Worm (Caenorhabditis elegans) whole organism, L2 larva: ENCODE results near the gene srv-5.
A peak's percentile ranks its signal among the peaks of the same experiment; 100 is the strongest.
"Not testable (repeated sequence)": the region's sequence is repeated elsewhere in the genome, so short reads cannot be mapped to it uniquely, and the experiment has no call there.

ENCODE experiments used
- C34F6.9 ChIP-seq: fragments of 150-350 bp; optimal IDR thresholded peaks from 2 replicates; lab custom pipeline; 2014; ENCODE audit warnings: missing biosample characterization, missing genetic modification characterization
- R02D3.7 ChIP-seq: fragments of 150-350 bp; optimal IDR thresholded peaks from 2 replicates; lab custom pipeline; 2014; ENCODE audit warnings: missing biosample characterization, missing genetic modification characterization
- Y55F3AM.14 ChIP-seq: fragments of 200-800 bp; sonication (Bioruptor generic); optimal IDR thresholded peaks from 2 replicates; lab custom pipeline; 2018; ENCODE audit warnings: mild to moderate bottlenecking, missing genetic modification characterization, missing compliant biosample characterization
- ZK546.5 ChIP-seq: sonication (generic microtip); optimal IDR thresholded peaks from 2 replicates; lab custom pipeline; 2017; ENCODE audit warnings: missing biosample characterization, missing genetic modification characterization
- alr-1 ChIP-seq: fragments of 150-350 bp; optimal IDR thresholded peaks from 2 replicates; lab custom pipeline; 2014; ENCODE audit warnings: missing biosample characterization, missing genetic modification characterization
- aly-2 ChIP-seq: fragments of 150-350 bp; optimal IDR thresholded peaks from 2 replicates; lab custom pipeline; 2014; ENCODE audit warnings: missing biosample characterization, missing genetic modification characterization
- ama-1 ChIP-seq: fragments of 150-350 bp; optimal IDR thresholded peaks from 2 replicates; lab custom pipeline; 2018; ENCODE audit warnings: inconsistent platforms
- blmp-1 ChIP-seq: sonication (generic microtip); optimal IDR thresholded peaks from 2 replicates; lab custom pipeline; 2017; ENCODE audit warnings: missing genetic modification characterization, mild to moderate bottlenecking, missing compliant biosample characterization, antibody characterized with exemption, moderate library complexity; ENCODE audit not compliant: insufficient read depth
- ceh-16 ChIP-seq: fragments of 150-350 bp; optimal IDR thresholded peaks from 2 replicates; lab custom pipeline; 2014; ENCODE audit warnings: missing biosample characterization, missing genetic modification characterization
- ceh-82 ChIP-seq: fragments of 150-350 bp; optimal IDR thresholded peaks from 2 replicates; lab custom pipeline; 2014; ENCODE audit warnings: missing biosample characterization, missing genetic modification characterization
- crh-2 ChIP-seq: sonication (generic microtip); optimal IDR thresholded peaks from 2 replicates; lab custom pipeline; 2017; ENCODE audit warnings: missing biosample characterization, missing genetic modification characterization
- dmd-4 ChIP-seq: sonication (generic microtip); optimal IDR thresholded peaks from 2 replicates; lab custom pipeline; 2017; ENCODE audit warnings: missing biosample characterization, missing genetic modification characterization
- egl-27 ChIP-seq: sonication (generic microtip); optimal IDR thresholded peaks from 3 replicates; lab custom pipeline; 2017; ENCODE audit warnings: missing biosample characterization, missing genetic modification reagents, missing genetic modification characterization
- elt-1 ChIP-seq: fragments of 150-350 bp; optimal IDR thresholded peaks from 2 replicates; lab custom pipeline; 2014; ENCODE audit warnings: missing biosample characterization, missing genetic modification characterization
- elt-3 ChIP-seq: sonication (generic microtip); optimal IDR thresholded peaks from 2 replicates; lab custom pipeline; 2017; ENCODE audit warnings: missing biosample characterization, missing genetic modification characterization
- fos-1 ChIP-seq: fragments of 150-350 bp; optimal IDR thresholded peaks from 2 replicates; lab custom pipeline; 2014; ENCODE audit warnings: missing biosample characterization, missing genetic modification characterization
- gmeb-1 ChIP-seq: fragments of 150-350 bp; optimal IDR thresholded peaks from 2 replicates; lab custom pipeline; 2014; ENCODE audit warnings: missing biosample characterization, missing genetic modification characterization
- lin-11 ChIP-seq: fragments of 150-350 bp; sonication (generic microtip); optimal IDR thresholded peaks from 2 replicates; lab custom pipeline; 2014; ENCODE audit warnings: missing biosample characterization, missing genetic modification characterization, inconsistent platforms, mixed read lengths
- lin-39 ChIP-seq: fragments of 150-350 bp; optimal IDR thresholded peaks from 2 replicates; lab custom pipeline; 2014; ENCODE audit warnings: missing biosample characterization, missing genetic modification reagents, missing genetic modification characterization
- lsy-2 ChIP-seq, 2 experiments: fragments of 150-350 bp in 1 of 2; sonication (generic microtip) in 1 of 2; optimal IDR thresholded peaks; 2 replicates each; lab custom pipeline; 2014 to 2017; ENCODE audit warnings: missing biosample characterization in 2 of 2, missing genetic modification characterization in 2 of 2
- mab-5 ChIP-seq: fragments of 150-350 bp; optimal IDR thresholded peaks from 2 replicates; lab custom pipeline; 2014; ENCODE audit warnings: missing biosample characterization, missing genetic modification characterization
- mbf-1 ChIP-seq: sonication (generic microtip); optimal IDR thresholded peaks from 2 replicates; lab custom pipeline; 2017; ENCODE audit warnings: missing biosample characterization, missing genetic modification characterization
- mdl-1 ChIP-seq, 2 experiments: fragments of 150-350 bp in 1 of 2; sonication (generic microtip) in 1 of 2; optimal IDR thresholded peaks; 2 replicates each; lab custom pipeline; 2017; ENCODE audit warnings: missing biosample characterization in 2 of 2, missing genetic modification characterization in 2 of 2
- nhr-10 ChIP-seq: sonication (generic microtip); optimal IDR thresholded peaks from 2 replicates; lab custom pipeline; 2017; ENCODE audit warnings: missing biosample characterization, missing genetic modification characterization
- nhr-11 ChIP-seq: fragments of 150-350 bp; optimal IDR thresholded peaks from 2 replicates; lab custom pipeline; 2014; ENCODE audit warnings: missing biosample characterization, missing genetic modification characterization
- nhr-12 ChIP-seq: fragments of 150-350 bp; optimal IDR thresholded peaks from 2 replicates; lab custom pipeline; 2014; ENCODE audit warnings: missing biosample characterization, missing genetic modification characterization
- nhr-129 ChIP-seq: fragments of 150-350 bp; optimal IDR thresholded peaks from 2 replicates; lab custom pipeline; 2014; ENCODE audit warnings: missing biosample characterization, missing genetic modification characterization
- nhr-21 ChIP-seq: fragments of 150-350 bp; optimal IDR thresholded peaks from 2 replicates; lab custom pipeline; 2014; ENCODE audit warnings: missing biosample characterization, missing genetic modification characterization
- nhr-237 ChIP-seq: fragments of 150-350 bp; optimal IDR thresholded peaks from 2 replicates; lab custom pipeline; 2014; ENCODE audit warnings: missing biosample characterization, missing genetic modification characterization
- nhr-25 ChIP-seq: fragments of 150-350 bp; sonication (generic microtip); optimal IDR thresholded peaks from 3 replicates; lab custom pipeline; 2014; ENCODE audit warnings: missing biosample characterization, missing genetic modification characterization
- nhr-6 ChIP-seq: fragments of 150-350 bp; optimal IDR thresholded peaks from 2 replicates; lab custom pipeline; 2014; ENCODE audit warnings: missing biosample characterization, missing genetic modification characterization
- nhr-77 ChIP-seq: fragments of 150-350 bp; optimal IDR thresholded peaks from 2 replicates; lab custom pipeline; 2014; ENCODE audit warnings: missing biosample characterization, missing genetic modification characterization
- peb-1 ChIP-seq: fragments of 150-350 bp; optimal IDR thresholded peaks from 2 replicates; lab custom pipeline; 2014; ENCODE audit warnings: missing biosample characterization, missing genetic modification characterization
- sem-4 ChIP-seq: fragments of 150-350 bp; optimal IDR thresholded peaks from 2 replicates; lab custom pipeline; 2014; ENCODE audit warnings: missing biosample characterization, missing genetic modification reagents, missing genetic modification characterization
- sma-3 ChIP-seq: sonication (generic microtip); optimal IDR thresholded peaks from 2 replicates; lab custom pipeline; 2016; ENCODE audit warnings: missing genetic modification reagents, missing genetic modification characterization, missing compliant biosample characterization
- sma-9 ChIP-seq, 2 experiments: fragments of 150-350 bp in 1 of 2; sonication (generic microtip) in 1 of 2; optimal IDR thresholded peaks; 2 replicates each; lab custom pipeline; 2014 to 2016; ENCODE audit warnings: missing genetic modification characterization in 2 of 2, mild to moderate bottlenecking in 1 of 2, missing biosample characterization in 1 of 2, missing compliant biosample characterization in 1 of 2, missing genetic modification reagents in 1 of 2, moderate library complexity in 1 of 2
- snpc-4 ChIP-seq: fragments of 150-350 bp; optimal IDR thresholded peaks from 2 replicates; lab custom pipeline; 2014; ENCODE audit warnings: missing biosample characterization, missing genetic modification characterization
- unc-39 ChIP-seq: fragments of 150-350 bp; optimal IDR thresholded peaks from 2 replicates; lab custom pipeline; 2014; ENCODE audit warnings: missing biosample characterization, missing genetic modification characterization
- unc-55 ChIP-seq: fragments of 150-350 bp; sonication (generic microtip); optimal IDR thresholded peaks from 3 replicates; lab custom pipeline; 2014; ENCODE audit warnings: missing biosample characterization, missing genetic modification reagents, missing genetic modification characterization
- unc-62 ChIP-seq: fragments of 150-350 bp; optimal IDR thresholded peaks from 2 replicates; lab custom pipeline; 2014; ENCODE audit warnings: missing biosample characterization, missing genetic modification reagents, missing genetic modification characterization
- zag-1 ChIP-seq: fragments of 150-350 bp; optimal IDR thresholded peaks from 2 replicates; lab custom pipeline; 2014; ENCODE audit warnings: missing biosample characterization, missing genetic modification characterization
- ztf-1 ChIP-seq: fragments of 200-800 bp; sonication (Bioruptor generic); conservative IDR thresholded peaks from 2 replicates; pipeline ENCODE4 v1.3.6; 2022; ENCODE audit warnings: missing genetic modification characterization, missing compliant biosample characterization
- ztf-11 ChIP-seq: sonication (generic microtip); optimal IDR thresholded peaks from 2 replicates; lab custom pipeline; 2017; ENCODE audit warnings: missing biosample characterization, missing genetic modification characterization
- ztf-4 ChIP-seq: fragments of 150-350 bp; optimal IDR thresholded peaks from 2 replicates; lab custom pipeline; 2014; ENCODE audit warnings: missing biosample characterization, missing genetic modification characterization

The srv-5 gene

DNA sequence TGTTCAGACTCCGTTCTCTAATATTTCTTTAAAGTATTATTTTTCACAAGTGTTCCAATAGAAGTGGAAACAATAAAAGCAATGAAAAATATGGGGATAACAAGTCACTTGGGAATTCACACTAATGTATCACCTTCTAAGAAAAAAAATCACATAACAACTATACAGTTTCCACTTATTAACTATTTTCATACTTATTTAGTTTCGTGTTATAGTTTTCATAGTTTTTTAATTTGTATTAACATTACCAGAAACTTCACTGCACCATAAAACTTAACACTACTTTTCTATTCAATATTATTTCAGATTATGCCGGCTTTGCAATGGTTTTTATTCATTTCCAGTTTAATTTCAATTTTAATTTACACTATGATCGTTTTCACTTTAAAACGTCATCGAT, at the start of gene srv-5:
TSS of gene srv-5 (plus strand) at position 301 of the 400 bp plus-strand sequence.
- TF ChIP-seq nhr-77 (no peak), nhr-12 (no peak), lin-11 (tag; lab: Kevin White, UChicago) (no peak), unc-39 (tag; lab: Kevin White, UChicago) (no peak), lin-39 (tag; lab: Kevin White, UChicago) (no peak), alr-1 (no peak), nhr-25 (tag; lab: Kevin White, UChicago) (no peak), peb-1 (no peak), unc-55 (no peak), ztf-4 (tag; lab: Kevin White, UChicago) (no peak), ceh-16 (tag; lab: Kevin White, UChicago) (no peak), ama-1 (no peak), snpc-4 (tag; lab: Kevin White, UChicago) (no peak), blmp-1 (tag; lab: Kevin White, UChicago) (no peak), mab-5 (tag; lab: Kevin White, UChicago) (no peak)

DNA sequence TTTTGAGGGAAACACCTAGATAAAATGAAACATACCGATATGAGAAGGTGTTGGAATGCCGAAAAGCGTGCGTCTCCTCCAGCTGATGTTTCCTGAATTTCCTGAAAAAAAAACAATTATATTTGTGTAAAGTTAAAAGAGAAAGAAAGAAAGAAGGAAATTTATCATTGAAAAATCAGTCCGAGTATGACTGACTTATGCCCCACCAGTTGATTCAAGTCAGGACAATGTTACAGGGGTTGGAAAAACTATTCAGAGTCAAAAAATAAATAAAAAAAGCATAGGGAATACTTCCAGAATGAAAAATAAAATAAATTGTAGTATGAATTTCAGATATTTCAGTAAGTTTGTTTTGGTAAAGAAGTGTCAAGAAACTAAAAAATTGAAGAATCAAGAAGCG, 44.8 kb upstream of the srv-5 start, which contains the start of gene F20B6.9:
TSS of gene F20B6.9 (minus strand) at position 101 of the 400 bp plus-strand sequence.
- TF ChIP-seq nhr-77; ztf-1; aly-2 (tag; lab: Kevin White, UChicago): not testable (repeated sequence)

DNA sequence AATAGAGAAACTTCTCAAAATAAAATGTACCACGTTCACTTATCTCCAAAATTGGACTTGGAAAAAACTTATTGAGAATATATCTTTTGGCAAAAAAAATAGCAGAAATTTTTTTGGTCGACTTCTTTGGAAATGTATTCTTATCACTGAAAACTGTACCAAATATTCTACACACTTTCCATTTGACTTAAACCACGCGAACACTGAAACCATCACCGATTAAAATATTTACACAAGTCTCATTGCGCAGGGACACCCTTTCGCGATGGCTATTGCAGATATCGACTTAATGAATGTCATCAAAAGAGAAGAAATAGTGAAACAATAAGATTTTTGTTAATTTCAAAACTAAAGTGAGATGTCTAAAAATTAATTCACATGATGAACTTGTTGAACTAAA, 43.7 kb upstream of the srv-5 start:
- TF ChIP-seq Y55F3AM.14 (GFP tag; lab: Kevin White, UChicago) (no peak), sem-4 (tag; lab: Kevin White, UChicago) (no peak), ztf-1 (no peak), nhr-237 (tag; lab: Kevin White, UChicago) (no peak), C34F6.9 (tag; lab: Kevin White, UChicago) (no peak), nhr-129 (tag; lab: Kevin White, UChicago) (peak; percentile 48), lsy-2 (tag; optimal IDR thresholded peaks at IDR 0.05; lab: Kevin White, UChicago) (peak in 1 of 2 experiments; percentile 54), R02D3.7 (tag; lab: Kevin White, UChicago) (no peak), nhr-77 (peak; percentile 79), ztf-11 (no peak), nhr-25 (tag; lab: Kevin White, UChicago) (no peak), nhr-6 (tag; lab: Kevin White, UChicago) (peak; percentile 73), crh-2 (tag; lab: Kevin White, UChicago) (peak; percentile 69), mbf-1 (tag; lab: Kevin White, UChicago) (peak; percentile 45), sma-3 (GFP tag; lab: Kevin White, UChicago) (peak; percentile 80), ZK546.5 (tag; lab: Kevin White, UChicago) (no peak), ztf-4 (tag; lab: Kevin White, UChicago) (no peak), unc-55 (no peak), lin-11 (tag; lab: Kevin White, UChicago) (no peak), gmeb-1 (tag; lab: Kevin White, UChicago) (peak; percentile 79), sma-9 (GFP tag; optimal IDR thresholded peaks at IDR 0.05; lab: Kevin White, UChicago) (peak; percentile 75), sma-9 (tag; optimal IDR thresholded peaks at IDR 0.05; lab: Kevin White, UChicago) (no peak), blmp-1 (tag; lab: Kevin White, UChicago) (no peak), nhr-21 (tag; lab: Kevin White, UChicago) (peak; percentile 60), zag-1 (tag; lab: Kevin White, UChicago) (no peak), nhr-11 (no peak), nhr-12 (no peak), snpc-4 (tag; lab: Kevin White, UChicago) (peak; percentile 24)
- TF ChIP-seq, all 48 proteins: peak for 11

DNA sequence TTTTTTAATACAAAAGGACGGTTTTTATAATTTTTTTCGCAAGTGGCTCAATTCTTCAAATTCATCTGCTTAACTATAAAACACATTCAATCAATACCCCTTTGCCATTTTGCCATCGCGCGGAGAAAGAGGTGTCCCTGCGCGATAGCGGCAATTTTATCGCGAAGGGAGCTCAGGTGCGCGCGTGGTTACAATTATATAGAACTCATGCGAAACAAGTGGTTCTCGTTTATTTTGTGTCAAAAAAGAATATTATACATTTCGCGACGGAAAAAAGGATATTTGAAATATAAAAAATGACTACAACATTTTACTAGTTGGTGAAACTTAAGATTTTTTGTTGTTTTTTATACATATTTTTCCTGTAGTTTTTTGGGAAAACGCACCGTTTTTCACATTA, 43.0 kb upstream of the srv-5 start:
- TF ChIP-seq elt-1 (tag; lab: Kevin White, UChicago) (peak; percentile 61), ceh-82 (peak; percentile 99), egl-27 (tag; lab: Kevin White, UChicago) (peak; percentile 99), dmd-4 (tag; lab: Kevin White, UChicago) (peak; percentile 83), elt-3 (tag; lab: Kevin White, UChicago) (peak; percentile 36), zag-1 (tag; lab: Kevin White, UChicago) (peak; percentile 99), sma-9 (GFP tag; optimal IDR thresholded peaks at IDR 0.05; lab: Kevin White, UChicago) (peak; percentile 99), sma-9 (tag; optimal IDR thresholded peaks at IDR 0.05; lab: Kevin White, UChicago) (no peak), nhr-77 (peak; percentile 98), crh-2 (tag; lab: Kevin White, UChicago) (peak; percentile 100), lin-11 (tag; lab: Kevin White, UChicago) (peak; percentile 100), fos-1 (peak; percentile 99), nhr-25 (tag; lab: Kevin White, UChicago) (peak; percentile 98), lsy-2 (tag; optimal IDR thresholded peaks at IDR 0.05; lab: Kevin White, UChicago) (peak; percentile 97), nhr-237 (tag; lab: Kevin White, UChicago) (peak; percentile 99), nhr-10 (peak; percentile 100), ztf-11 (peak; percentile 87), ZK546.5 (tag; lab: Kevin White, UChicago) (peak; percentile 83), nhr-21 (tag; lab: Kevin White, UChicago) (peak; percentile 100), Y55F3AM.14 (GFP tag; lab: Kevin White, UChicago) (peak; percentile 93), ztf-4 (tag; lab: Kevin White, UChicago) (peak; percentile 99), aly-2 (tag; lab: Kevin White, UChicago) (no peak), unc-55 (peak; percentile 99), nhr-12 (peak; percentile 75), alr-1 (peak; percentile 66), ama-1 (peak; percentile 66), mdl-1 (tag; optimal IDR thresholded peaks at IDR 0.05; lab: Kevin White, UChicago) (peak; percentile 95 to 97), ztf-1 (peak; percentile 98), unc-62 (GFP tag; lab: Kevin White, UChicago) (peak; percentile 81)
